Fruit fly (Drosophila melanogaster) whole organism: Measurements from ENCODE around the gene wts.

Experiments
- CG8478 ChIP-seq: fragments of >200 bp; optimal IDR thresholded peaks from 2 replicates; lab custom pipeline; 2018; ENCODE audit warnings: inconsistent platforms
- Dll ChIP-seq: fragments of >200 bp; optimal IDR thresholded peaks from 2 replicates; lab custom pipeline; 2017
- EcR ChIP-seq, 2 experiments: fragments of >200 bp; optimal IDR thresholded peaks; 2 replicates each; lab custom pipeline; 2017; ENCODE audit warnings: missing biosample characterization in 2 of 2, missing genetic modification characterization in 2 of 2, missing genetic modification reagents in 2 of 2
- pan ChIP-seq: fragments of >200 bp; optimal IDR thresholded peaks from 2 replicates; lab custom pipeline; 2017
- psq ChIP-seq: fragments of >200 bp; optimal IDR thresholded peaks from 2 replicates; lab custom pipeline; 2017
- usp ChIP-seq: fragments of >200 bp; optimal IDR thresholded peaks from 2 replicates; lab custom pipeline; 2017; ENCODE audit warnings: missing biosample characterization, missing genetic modification characterization, mixed read lengths

DNA sequence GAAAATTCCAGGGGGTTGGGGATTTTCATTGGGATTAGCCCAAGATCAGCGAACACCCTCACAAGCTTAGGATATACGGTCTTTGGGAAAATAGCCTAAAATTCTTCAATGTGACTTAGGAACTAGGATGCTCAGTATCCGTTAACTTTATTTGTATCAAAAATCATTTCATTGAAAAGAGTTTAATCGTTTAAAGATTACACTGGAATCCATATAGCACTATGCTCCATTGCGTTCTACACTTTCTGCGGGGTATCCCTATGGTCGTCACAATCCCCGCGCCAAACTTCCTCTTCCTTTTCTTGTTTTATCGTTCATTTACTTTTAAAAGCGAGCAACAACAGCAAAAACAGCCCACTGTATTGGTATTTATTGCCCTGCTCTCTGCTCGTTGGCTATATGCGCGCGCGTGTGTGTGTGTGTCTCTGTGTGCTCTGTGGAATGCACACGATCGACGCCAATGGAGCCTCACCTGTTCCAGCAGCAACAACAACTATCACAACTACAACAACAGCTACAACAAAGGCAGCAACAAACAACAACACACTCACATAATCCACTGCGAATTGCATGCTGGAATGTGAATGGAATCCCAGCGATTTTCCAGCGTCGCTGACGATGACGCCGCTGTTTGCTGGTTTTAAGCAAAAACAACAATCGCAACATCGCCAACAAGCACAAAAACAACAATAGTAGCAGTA lies 2.5 kb downstream of the wts start:
- TF ChIP-seq Dll (lab: Kevin White, UChicago), result no peak
- TF ChIP-seq CG8478, result peak; percentile 37
- TF ChIP-seq pan (lab: Kevin White, UChicago), result peak; percentile 92
- no peak for TF ChIP-seq psq
- TF ChIP-seq EcR (GFP tag; optimal IDR thresholded peaks at IDR 0.05; lab: Kevin White, UChicago), result peak; percentile 3 to 37
- no peak for TF ChIP-seq usp (GFP tag; lab: Kevin White, UChicago)
